Worm (Caenorhabditis elegans): ENCODE data around the gene nlp-23.

The nlp-23 gene

ce11 chrX:2347962-2348361, 5.2 kb upstream of the nlp-23 start:
- TF ChIP-seq scrt-1 (GFP tag; IDR thresholded peaks at IDR 0.05): no peak
- TF ChIP-seq hmg-4 (GFP tag; optimal IDR thresholded peaks at IDR 0.05): no peak
- TF ChIP-seq ceh-13 (GFP tag; optimal IDR thresholded peaks at IDR 0.05): no peak
- TF ChIP-seq tbx-37 (GFP tag; conservative IDR thresholded peaks at IDR 0.05): no peak
- TF ChIP-seq aly-1 (tag; optimal IDR thresholded peaks at IDR 0.05): no peak
- no peak for TF ChIP-seq sea-1 (GFP tag; conservative IDR thresholded peaks at IDR 0.05)
- no peak for TF ChIP-seq B0310.2 (tag; optimal IDR thresholded peaks at IDR 0.05)
- TF ChIP-seq tbx-11 (GFP tag; IDR thresholded peaks at IDR 0.05): no peak
- TF ChIP-seq hnd-1 (tag; optimal IDR thresholded peaks at IDR 0.05): no peak
- TF ChIP-seq ama-1 (optimal IDR thresholded peaks at IDR 0.05): no peak
- TF ChIP-seq ceh-36 (tag; optimal IDR thresholded peaks at IDR 0.05): no peak
- TF ChIP-seq tra-4 (tag; optimal IDR thresholded peaks at IDR 0.05): no peak

DNA sequence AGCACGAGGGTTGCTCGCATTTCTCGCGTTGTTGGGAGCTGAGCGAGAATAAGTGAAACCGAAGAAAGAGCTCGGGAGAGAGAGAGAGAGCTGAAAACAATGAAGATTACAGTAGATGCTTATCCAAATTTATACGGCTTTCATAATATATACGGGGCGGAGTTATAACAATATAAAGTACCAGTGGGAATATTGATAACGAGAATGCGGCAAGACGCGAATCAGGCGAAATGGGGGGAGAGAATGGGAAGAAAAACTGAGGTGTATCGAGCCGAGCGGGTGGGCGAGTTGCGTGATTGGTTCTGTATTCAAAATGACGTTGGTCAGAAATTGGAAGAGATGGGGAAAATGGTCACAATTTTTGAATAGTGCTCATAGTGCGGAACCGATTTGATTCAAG, 1.9 kb upstream of the nlp-23 start, which contains the start of gene nlp-2:
Gene nlp-2, minus strand, starts transcription at position 101 of the 400 bp plus-strand sequence.
- TF ChIP-seq ceh-36 (tag; optimal IDR thresholded peaks at IDR 0.05) (no peak), sea-1 (GFP tag; conservative IDR thresholded peaks at IDR 0.05) (no peak)

DNA sequence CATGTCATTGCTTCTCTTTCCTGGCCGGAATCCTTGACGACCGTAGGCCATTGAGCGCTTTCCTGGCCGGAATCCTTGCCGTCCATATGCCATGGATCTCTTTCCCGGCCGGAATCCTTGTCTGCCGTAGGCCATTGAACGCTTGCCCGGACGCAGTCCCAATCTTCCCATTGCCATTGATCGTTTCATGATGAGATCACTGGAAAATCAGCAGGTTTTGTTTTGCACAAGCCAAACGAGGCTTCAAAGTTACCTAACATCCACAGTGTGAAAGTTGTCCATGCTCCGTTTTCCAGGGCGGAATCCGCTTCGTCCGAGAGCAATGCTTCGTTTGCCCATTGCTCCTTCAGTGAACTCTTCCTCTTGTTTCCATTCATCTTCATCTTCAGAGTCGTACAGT, 1.3 kb upstream of the nlp-23 start:
- TF ChIP-seq tbx-11 (GFP tag; IDR thresholded peaks at IDR 0.05) (no peak), B0310.2 (tag; optimal IDR thresholded peaks at IDR 0.05) (no peak), scrt-1 (GFP tag; IDR thresholded peaks at IDR 0.05) (no peak)

DNA sequence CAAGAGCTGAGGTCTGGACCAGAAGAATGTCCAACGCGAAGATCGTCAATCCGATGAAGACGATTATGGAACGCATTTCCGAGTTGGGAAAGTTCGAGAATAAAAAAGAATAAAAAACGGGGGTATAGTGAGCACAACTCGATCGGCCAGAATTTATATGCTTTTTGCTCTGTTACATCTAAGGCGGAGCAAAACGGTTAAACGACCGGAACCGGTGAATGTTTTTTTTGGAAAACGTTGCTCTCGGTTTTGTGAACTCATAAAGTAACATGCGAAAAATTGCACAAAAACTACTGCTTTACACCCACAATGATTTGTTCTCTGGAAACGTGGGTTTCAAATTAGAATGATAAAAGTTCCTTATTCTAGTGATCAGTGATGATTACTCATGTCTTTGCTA, 770 bp downstream of the nlp-23 start, which contains the start of gene nlp-22:
Gene nlp-22, minus strand, starts transcription at position 101 of the 400 bp plus-strand sequence.
- TF ChIP-seq tbx-11 (GFP tag; IDR thresholded peaks at IDR 0.05): no peak
- TF ChIP-seq tbx-37 (GFP tag; conservative IDR thresholded peaks at IDR 0.05): no peak
- TF ChIP-seq hmg-4 (GFP tag; optimal IDR thresholded peaks at IDR 0.05): no peak
- TF ChIP-seq ceh-13 (GFP tag; optimal IDR thresholded peaks at IDR 0.05): no peak

ce11 chrX:2338210-2338609, 4.5 kb downstream of the nlp-23 start, which contains the start of gene nlp-45:
Gene nlp-45, minus strand, starts transcription at chrX:2338310.
- TF ChIP-seq hmbx-1 (tag; optimal IDR thresholded peaks at IDR 0.05) (no peak), B0310.2 (tag; optimal IDR thresholded peaks at IDR 0.05) (no peak), tra-4 (tag; optimal IDR thresholded peaks at IDR 0.05) (no peak), F13C5.2 (tag; optimal IDR thresholded peaks at IDR 0.05) (no peak), scrt-1 (GFP tag; IDR thresholded peaks at IDR 0.05) (no peak), aly-1 (tag; optimal IDR thresholded peaks at IDR 0.05) (no peak), hmg-4 (GFP tag; optimal IDR thresholded peaks at IDR 0.05) (no peak)

DNA sequence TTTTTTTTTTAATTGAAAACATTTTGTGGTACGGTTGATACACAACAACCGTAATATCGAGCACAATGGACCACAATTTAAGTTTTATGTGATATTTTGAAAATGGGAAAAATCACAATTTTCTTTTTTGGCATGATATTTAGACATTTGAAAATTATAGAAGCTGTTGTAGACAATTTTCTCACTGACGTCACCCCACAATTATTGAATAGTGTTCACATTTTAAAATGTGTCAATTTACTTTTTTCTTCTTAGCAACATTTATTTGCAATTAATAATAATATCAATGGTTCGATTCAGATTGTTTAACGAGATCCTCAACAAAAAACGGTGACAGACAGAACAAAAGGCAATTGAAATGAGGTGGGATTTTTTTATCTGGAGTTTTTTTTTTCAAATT, 7.4 kb downstream of the nlp-23 start, which contains the start of gene T01B6.1:
Gene T01B6.1, plus strand, starts transcription at position 301 of the 400 bp plus-strand sequence.
- TF ChIP-seq ceh-36 (tag; optimal IDR thresholded peaks at IDR 0.05): no peak
- TF ChIP-seq ceh-13 (GFP tag; optimal IDR thresholded peaks at IDR 0.05): no peak
- no peak for TF ChIP-seq tbx-11 (GFP tag; IDR thresholded peaks at IDR 0.05)
- no peak for TF ChIP-seq F13C5.2 (tag; optimal IDR thresholded peaks at IDR 0.05)
- TF ChIP-seq tbx-37 (GFP tag; conservative IDR thresholded peaks at IDR 0.05): no peak
- TF ChIP-seq ets-7 (tag; optimal IDR thresholded peaks at IDR 0.05): no peak
- no peak for TF ChIP-seq sea-1 (GFP tag; conservative IDR thresholded peaks at IDR 0.05)
- no peak for TF ChIP-seq ama-1 (optimal IDR thresholded peaks at IDR 0.05)
- TF ChIP-seq hmg-4 (GFP tag; optimal IDR thresholded peaks at IDR 0.05): no peak
- TF ChIP-seq hmbx-1 (tag; optimal IDR thresholded peaks at IDR 0.05): no peak

- TF ChIP-seq scrt-1 (GFP tag; IDR thresholded peaks at IDR 0.05) (no peak), hnd-1 (tag; optimal IDR thresholded peaks at IDR 0.05) (no peak), ceh-13 (GFP tag; optimal IDR thresholded peaks at IDR 0.05) (no peak), flt-1 (GFP tag; IDR thresholded peaks at IDR 0.05) (no peak), tbx-37 (GFP tag; conservative IDR thresholded peaks at IDR 0.05) (no peak), hmbx-1 (tag; optimal IDR thresholded peaks at IDR 0.05) (no peak)
Observed at ce11 chrX:2330494-2330893, 12.3 kb downstream of the nlp-23 start.

- TF ChIP-seq ama-1 (optimal IDR thresholded peaks at IDR 0.05): peak; percentile 77
- no peak for TF ChIP-seq hnd-1 (tag; optimal IDR thresholded peaks at IDR 0.05)
Observed at ce11 chrX:2328873-2329272, 13.9 kb downstream of the nlp-23 start.

- peak; percentile 6 for TF ChIP-seq F13C5.2 (tag; optimal IDR thresholded peaks at IDR 0.05)
- TF ChIP-seq flt-1 (GFP tag; IDR thresholded peaks at IDR 0.05): no peak
- peak; percentile 15 for TF ChIP-seq hmg-4 (GFP tag; optimal IDR thresholded peaks at IDR 0.05)
- TF ChIP-seq tbx-37 (GFP tag; conservative IDR thresholded peaks at IDR 0.05): 0 out of 2 replicates have a peak, but pooled peaks have one; percentile 19
Observed at ce11 chrX:2321758-2322157, 21.0 kb downstream of the nlp-23 start.

- TF ChIP-seq ceh-36 (tag; optimal IDR thresholded peaks at IDR 0.05) (no peak), scrt-1 (GFP tag; IDR thresholded peaks at IDR 0.05) (no peak), B0310.2 (tag; optimal IDR thresholded peaks at IDR 0.05) (no peak), ets-7 (tag; optimal IDR thresholded peaks at IDR 0.05) (no peak), tbx-11 (GFP tag; IDR thresholded peaks at IDR 0.05) (no peak), tbx-37 (GFP tag; conservative IDR thresholded peaks at IDR 0.05) (no peak)
Observed at ce11 chrX:2320539-2320938, 22.2 kb downstream of the nlp-23 start.
